Worm (Caenorhabditis elegans) whole organism, young adult: Measurements from ENCODE around the gene F11D11.4.
"Not testable (repeated sequence)": the region's sequence is repeated elsewhere in the genome, so short reads cannot be mapped to it uniquely, and the experiment has no call there.

ENCODE experiments used
- ZK185.1 ChIP-seq: sonication (generic microtip); optimal IDR thresholded peaks from 2 replicates; lab custom pipeline; 2016; ENCODE audit warnings: mild to moderate bottlenecking, missing genetic modification characterization, missing compliant biosample characterization; ENCODE audit not compliant: poor library complexity, severe bottlenecking
- ceh-27 ChIP-seq: fragments of 200-800 bp; sonication (Bioruptor generic); optimal IDR thresholded peaks from 2 replicates; lab custom pipeline; 2018; ENCODE audit warnings: mild to moderate bottlenecking, missing genetic modification characterization, moderate library complexity, missing compliant biosample characterization
- hrde-1 ChIP-seq: sonication (generic microtip); optimal IDR thresholded peaks from 2 replicates; lab custom pipeline; 2016; ENCODE audit warnings: missing genetic modification characterization, mild to moderate bottlenecking, missing compliant biosample characterization, moderate library complexity, missing genotype, missing genetic modification reagents, borderline replicate concordance
- lir-1 ChIP-seq: fragments of 200-800 bp; sonication (Bioruptor generic); conservative IDR thresholded peaks from 2 replicates; pipeline ENCODE4 v1.3.6; 2022; ENCODE audit warnings: missing genetic modification reagents, missing genetic modification characterization, missing compliant biosample characterization
- nfya-1 ChIP-seq: sonication (generic microtip); optimal IDR thresholded peaks from 2 replicates; lab custom pipeline; 2017; ENCODE audit warnings: antibody characterized with exemption, missing compliant biosample characterization, missing genetic modification characterization, borderline replicate concordance; ENCODE audit not compliant: insufficient read depth
- nfyb-1 ChIP-seq: fragments of 200-800 bp; sonication (Bioruptor generic); IDR thresholded peaks from 2 replicates; pipeline ENCODE4 v1.3.6; 2022; ENCODE audit warnings: missing genetic modification reagents, missing genetic modification characterization, missing compliant biosample characterization
- rcor-1 ChIP-seq: fragments of 200-800 bp; sonication (Bioruptor generic); IDR thresholded peaks from 2 replicates; pipeline ENCODE4 v1.3.6; 2022; ENCODE audit warnings: missing genetic modification reagents, missing genetic modification characterization, missing compliant biosample characterization
- sea-2 ChIP-seq: fragments of 200-800 bp; sonication (Bioruptor generic); IDR thresholded peaks from 2 replicates; pipeline ENCODE4 v1.3.6; 2022; ENCODE audit warnings: missing genetic modification characterization, missing compliant biosample characterization
- ztf-22 ChIP-seq: fragments of 200-800 bp; sonication (Bioruptor generic); optimal IDR thresholded peaks from 2 replicates; lab custom pipeline; 2018; ENCODE audit warnings: mild to moderate bottlenecking, missing genetic modification characterization, moderate library complexity, missing compliant biosample characterization

- not testable (repeated sequence) for TF ChIP-seq lir-1 (GFP tag; lab: Robert Waterston, UW); sea-2 (GFP tag; lab: Robert Waterston, UW); ceh-27 (GFP tag; lab: Kevin White, UChicago); hrde-1 (tag; lab: Kevin White, UChicago); nfya-1 (tag; lab: Kevin White, UChicago); ZK185.1; ztf-22 (GFP tag; lab: Kevin White, UChicago); nfyb-1 (GFP tag; lab: Robert Waterston, UW); rcor-1 (GFP tag; lab: Robert Waterston, UW)
These were observed 6.8 kb upstream of the F11D11.4 start, which contains the start of gene clec-254 for ce11 chrV:18754328-18754727.
